Fruit fly (Drosophila melanogaster) Kc167 (cell line): ENCODE results near the gene CG33271.

Experiments used
- Sin3A ChIP-seq: fragments of >200 bp; optimal IDR thresholded peaks from 2 replicates; lab custom pipeline; 2018; ENCODE audit warnings: missing external identifiers
- h ChIP-seq: fragments of >200 bp; optimal IDR thresholded peaks from 3 replicates; lab custom pipeline; 2018; ENCODE audit warnings: missing external identifiers
- insv ChIP-seq: fragments of >200 bp; optimal IDR thresholded peaks from 3 replicates; lab custom pipeline; 2018; ENCODE audit warnings: missing external identifiers

dm6 chr3L:11599255-11599654, 22.0 kb upstream of the CG33271 start:
- no peak for TF ChIP-seq insv (lab: Kevin White, UChicago)
- TF ChIP-seq h (lab: Kevin White, UChicago): no peak
- TF ChIP-seq Sin3A (lab: Kevin White, UChicago): no peak
